Worm (Caenorhabditis elegans) whole organism, L3 larva: ENCODE data around the gene Y49G5B.1.

ENCODE experiments used
- lin-39 ChIP-seq: fragments of 150-350 bp; optimal IDR thresholded peaks from 2 replicates; lab custom pipeline; 2018; ENCODE audit warnings: missing biosample characterization, missing genetic modification reagents, missing genetic modification characterization
- nhr-11 ChIP-seq: fragments of 150-350 bp; optimal IDR thresholded peaks from 2 replicates; lab custom pipeline; 2014; ENCODE audit warnings: missing biosample characterization, missing genetic modification characterization
- nhr-12 ChIP-seq: fragments of 150-350 bp; optimal IDR thresholded peaks from 2 replicates; lab custom pipeline; 2014; ENCODE audit warnings: missing biosample characterization, missing genetic modification characterization
- nhr-28 ChIP-seq: fragments of 150-350 bp; optimal IDR thresholded peaks from 2 replicates; lab custom pipeline; 2014; ENCODE audit warnings: missing biosample characterization, missing genetic modification characterization

DNA sequence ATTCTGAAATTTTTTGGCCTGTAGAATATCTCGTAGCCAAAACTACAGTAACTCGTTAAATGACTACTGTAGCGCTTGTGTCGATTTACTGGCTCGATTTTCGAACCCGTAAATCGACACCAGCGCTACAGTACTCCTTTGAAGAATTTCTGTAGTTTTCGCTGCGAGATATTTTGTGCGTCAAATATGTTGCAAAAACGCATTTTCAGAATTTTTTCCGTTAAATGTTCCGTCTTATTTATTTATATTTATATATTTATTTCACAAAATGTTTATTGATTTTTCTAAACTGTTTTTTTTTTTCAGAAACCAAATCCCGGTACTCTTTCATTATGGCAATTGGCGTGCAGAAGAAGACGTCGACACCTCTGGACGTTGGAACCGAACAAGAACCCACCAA is 50.6 kb downstream of the Y49G5B.1 start, which contains the start of gene natc-2:
- TF ChIP-seq nhr-28 (tag; lab: Kevin White, UChicago) = no peak
- TF ChIP-seq nhr-12 = no peak
- TF ChIP-seq lin-39 (tag; lab: Kevin White, UChicago) = no peak
- TF ChIP-seq nhr-11 = no peak
